Fruit fly (Drosophila melanogaster) whole organism, wandering third instar larva: Measurements from ENCODE around the gene Frq1.

Source experiments
- Dif ChIP-seq: fragments of 200-275, 200-300 bp; sonication (Bioruptor generic); optimal IDR thresholded peaks from 2 replicates; lab custom pipeline; 2018; ENCODE audit warnings: missing biosample characterization, missing genetic modification characterization; ENCODE audit not compliant: partially characterized antibody
- Mio ChIP-seq: sonication (Bioruptor generic); optimal IDR thresholded peaks from 2 replicates; lab custom pipeline; 2016; ENCODE audit warnings: missing biosample characterization, missing genetic modification characterization
- Myc ChIP-seq: fragments of >200 bp; optimal IDR thresholded peaks from 2 replicates; lab custom pipeline; 2017
- OdsH ChIP-seq: fragments of 200-800 bp; sonication (Bioruptor generic); optimal IDR thresholded peaks from 2 replicates; lab custom pipeline; 2016; ENCODE audit warnings: missing biosample characterization, mild to moderate bottlenecking, missing genetic modification characterization
- Sp1 ChIP-seq: fragments of 200-800 bp; sonication (Bioruptor generic); optimal IDR thresholded peaks from 3 replicates; lab custom pipeline; 2019; ENCODE audit warnings: missing biosample characterization, mild to moderate bottlenecking, missing genetic modification characterization, moderate library complexity
- ey ChIP-seq: fragments of 200-800 bp; sonication (Bioruptor generic); optimal IDR thresholded peaks from 2 replicates; lab custom pipeline; 2016; ENCODE audit warnings: missing biosample characterization, missing genetic modification characterization
- h ChIP-seq: fragments of 200-800 bp; sonication (Bioruptor generic); optimal IDR thresholded peaks from 3 replicates; lab custom pipeline; 2016; ENCODE audit warnings: missing biosample characterization, mild to moderate bottlenecking, missing genetic modification characterization
- lola ChIP-seq: fragments of >200 bp; optimal IDR thresholded peaks from 2 replicates; lab custom pipeline; 2017; ENCODE audit warnings: missing biosample characterization, missing genetic modification characterization
- psq ChIP-seq: fragments of 200-800 bp; sonication (Bioruptor generic); optimal IDR thresholded peaks from 3 replicates; lab custom pipeline; 2017; ENCODE audit warnings: missing biosample characterization, mild to moderate bottlenecking, missing genetic modification characterization, moderate library complexity
- usp ChIP-seq: fragments of >200 bp; optimal IDR thresholded peaks from 2 replicates; lab custom pipeline; 2017; ENCODE audit warnings: missing biosample characterization, missing genetic modification characterization
- woc ChIP-seq: sonication (Bioruptor generic); optimal IDR thresholded peaks from 2 replicates; lab custom pipeline; 2016; ENCODE audit warnings: missing biosample characterization, mild to moderate bottlenecking, missing genetic modification characterization

dm6 chrX:18151323-18151722, 3.8 kb upstream of the Frq1 start:
- TF ChIP-seq woc (GFP tag; lab: Kevin White, UChicago) = no peak
- no peak for TF ChIP-seq Myc (lab: Kevin White, UChicago)
- TF ChIP-seq Dif (GFP tag; lab: Kevin White, UChicago) = no peak
- no peak for TF ChIP-seq h
- TF ChIP-seq OdsH (GFP tag; lab: Kevin White, UChicago) = no peak
- TF ChIP-seq psq = no peak
- no peak for TF ChIP-seq Mio (GFP tag; lab: Kevin White, UChicago)
- no peak for TF ChIP-seq Sp1 (GFP tag; lab: Kevin White, UChicago)
- no peak for TF ChIP-seq usp (GFP tag; lab: Kevin White, UChicago)
- TF ChIP-seq ey (GFP tag; lab: Kevin White, UChicago) = no peak
- no peak for TF ChIP-seq lola (GFP tag; lab: Kevin White, UChicago)
